Worm (Caenorhabditis elegans): Measurements from ENCODE around the gene F56D6.20.

ce11 chrIV:3917405-3917804 lies 4.7 kb downstream of the F56D6.20 start, which contains the start of gene F56D6.14:
- no peak for TF ChIP-seq nhr-11 (tag; optimal IDR thresholded peaks at IDR 0.05)
- TF ChIP-seq ama-1 (optimal IDR thresholded peaks at IDR 0.05) = no peak

Data from whole organism, late embryonic.